Fruit fly (Drosophila melanogaster) Kc167 (cell line): Measurements from ENCODE around the gene alpha-Man-Ic.

Experiments
- h ChIP-seq: fragments of >200 bp; optimal IDR thresholded peaks from 3 replicates; lab custom pipeline; 2018; ENCODE audit warnings: missing external identifiers
- psq ChIP-seq: fragments of >200 bp; optimal IDR thresholded peaks from 2 replicates; lab custom pipeline; 2017; ENCODE audit warnings: missing external identifiers

DNA sequence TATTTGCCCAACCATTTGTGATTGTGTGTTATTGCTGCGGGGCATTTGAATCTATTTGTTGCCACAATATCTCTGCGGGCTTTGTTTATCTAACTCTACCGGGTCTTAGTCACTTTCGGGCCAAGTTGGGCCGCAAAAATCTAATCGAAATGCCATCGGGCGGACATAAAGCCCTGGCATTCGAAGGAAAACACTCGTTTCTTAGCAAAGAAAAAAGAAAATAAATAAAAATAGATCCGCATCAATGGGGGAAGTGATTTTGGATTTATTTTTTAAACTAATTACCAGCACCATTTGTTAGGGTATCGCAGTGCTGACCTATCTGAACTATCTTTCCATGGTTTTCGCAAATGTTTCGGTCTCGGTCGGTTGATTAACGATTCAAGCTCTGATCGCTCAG, 31.6 kb downstream of the alpha-Man-Ic start:
- TF ChIP-seq h (lab: Kevin White, UChicago) (no peak), psq (lab: Kevin White, UChicago) (no peak)
